Fruit fly (Drosophila melanogaster) Kc167 (cell line): ENCODE measurements around the gene CG7179.
"Not testable (repeated sequence)": the region's sequence is repeated elsewhere in the genome, so short reads cannot be mapped to it uniquely, and the experiment has no call there.

Experiments
- Myc ChIP-seq: fragments of >200 bp; optimal IDR thresholded peaks from 2 replicates; lab custom pipeline; 2017; ENCODE audit warnings: missing external identifiers
- Sin3A ChIP-seq: fragments of >200 bp; optimal IDR thresholded peaks from 2 replicates; lab custom pipeline; 2018; ENCODE audit warnings: missing external identifiers
- h ChIP-seq: fragments of >200 bp; optimal IDR thresholded peaks from 3 replicates; lab custom pipeline; 2018; ENCODE audit warnings: missing external identifiers
- insv ChIP-seq: fragments of >200 bp; optimal IDR thresholded peaks from 3 replicates; lab custom pipeline; 2018; ENCODE audit warnings: missing external identifiers
- psq ChIP-seq: fragments of >200 bp; optimal IDR thresholded peaks from 2 replicates; lab custom pipeline; 2017; ENCODE audit warnings: missing external identifiers

DNA sequence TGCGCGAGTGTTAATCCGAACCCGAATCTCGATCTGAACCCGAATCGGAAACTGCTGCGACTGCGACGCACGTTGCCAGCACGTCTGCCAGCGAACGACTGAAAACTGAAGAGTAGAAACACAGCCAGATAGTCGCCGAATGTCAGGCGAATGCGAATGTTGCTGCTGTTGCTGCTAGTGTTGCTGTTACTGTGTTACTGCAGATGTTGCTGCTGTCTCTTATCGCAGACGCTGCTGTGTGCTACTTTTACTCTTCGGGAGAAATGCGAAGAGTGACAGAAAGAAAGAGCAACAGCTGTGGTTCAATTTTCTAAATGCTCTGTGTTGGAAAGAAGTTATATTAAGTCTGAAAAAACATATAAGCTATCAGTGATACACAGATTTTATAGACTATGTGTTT is 39.1 kb downstream of the CG7179 start, which contains the start of gene CG31904:
- not testable (repeated sequence) for TF ChIP-seq h; Myc; Sin3A (lab: Kevin White, UChicago); psq (lab: Kevin White, UChicago); insv (lab: Kevin White, UChicago)
